1 fruit fly cellular context compared by ENCODE assay signal in genomic region chrX:14218045-14218483, dm6.
TF ChIP-seq lines count a peak whose summit lies in the region.

No protein-coding gene starts in this region.

TF ChIP-seq in whole organism, embryonic, 481 proteins besides CTCF, POLR2A, EP300 and RAD21 (continued from another document and continues in another):
- peak; percentile 26 for TF ChIP-seq Sry-δ (GFP tag; optimal IDR thresholded peaks at IDR 0.05; lab: Kevin White, UChicago)
- TF ChIP-seq nau (GFP tag; optimal IDR thresholded peaks at IDR 0.05; lab: Kevin White, UChicago), result peak; percentile 81
- TF ChIP-seq oc (tag; optimal IDR thresholded peaks at IDR 0.05; lab: Kevin White, UChicago), result peak; percentile 76
- peak; percentile 78 for TF ChIP-seq esg (GFP tag; conservative IDR thresholded peaks at IDR 0.05; lab: Robert Waterston, UW)
- no peak for TF ChIP-seq CG1832 (GFP tag; optimal IDR thresholded peaks at IDR 0.05; lab: Kevin White, UChicago)
- TF ChIP-seq scrt (GFP tag; optimal IDR thresholded peaks at IDR 0.05; lab: Kevin White, UChicago), result peak; percentile 74
- peak; percentile 83 for TF ChIP-seq CG15601 (tag; optimal IDR thresholded peaks at IDR 0.05; lab: Kevin White, UChicago)
- peak; percentile 75 for TF ChIP-seq Nf-YA (GFP tag; IDR thresholded peaks at IDR 0.05; lab: Robert Waterston, UW)
- TF ChIP-seq NC2β (GFP tag; optimal IDR thresholded peaks at IDR 0.05; lab: Kevin White, UChicago), result peak; percentile 71
- peak; percentile 89 for TF ChIP-seq fd96Cb (tag; optimal IDR thresholded peaks at IDR 0.05; lab: Kevin White, UChicago)
- peak; percentile 67 for TF ChIP-seq maf-S (GFP tag; optimal IDR thresholded peaks at IDR 0.05; lab: Kevin White, UChicago)
- 0 out of 3 replicates have a peak, but pooled peaks have one; percentile 53 for TF ChIP-seq Optix (GFP tag; IDR thresholded peaks at IDR 0.05; lab: Robert Waterston, UW)
- no peak for TF ChIP-seq CG3163 (GFP tag; optimal IDR thresholded peaks at IDR 0.05; lab: Kevin White, UChicago)
- TF ChIP-seq CG9609 (GFP tag; optimal IDR thresholded peaks at IDR 0.05; lab: Kevin White, UChicago), result peak; percentile 70
- peak; percentile 86 for TF ChIP-seq BtbVII (GFP tag; optimal IDR thresholded peaks at IDR 0.05; lab: Kevin White, UChicago)
- TF ChIP-seq ssp (GFP tag; IDR thresholded peaks at IDR 0.05; lab: Robert Waterston, UW), result peak; percentile 61
- peak; percentile 48 for TF ChIP-seq Myb (GFP tag; optimal IDR thresholded peaks at IDR 0.05; lab: Kevin White, UChicago)
- TF ChIP-seq z (GFP tag; IDR thresholded peaks at IDR 0.05; lab: Robert Waterston, UW), result no peak
- peak; percentile 66 for TF ChIP-seq peb (GFP tag; IDR thresholded peaks at IDR 0.05; lab: Robert Waterston, UW)
- peak; percentile 70 to 76 for TF ChIP-seq Trl (optimal IDR thresholded peaks at IDR 0.05; lab: Kevin White, UChicago)
- peak; percentile 37 for TF ChIP-seq Trl (GFP tag; optimal IDR thresholded peaks at IDR 0.05; lab: Kevin White, UChicago)
- TF ChIP-seq HLHmδ (GFP tag; optimal IDR thresholded peaks at IDR 0.05; lab: Kevin White, UChicago), result no peak
- peak; percentile 82 for TF ChIP-seq ind (GFP tag; optimal IDR thresholded peaks at IDR 0.05; lab: Kevin White, UChicago)
- TF ChIP-seq Awh (GFP tag; IDR thresholded peaks at IDR 0.05; lab: Robert Waterston, UW), result peak; percentile 84
- TF ChIP-seq Sry-β (GFP tag; optimal IDR thresholded peaks at IDR 0.05; lab: Kevin White, UChicago), result no peak
- peak; percentile 44 for TF ChIP-seq ems (GFP tag; optimal IDR thresholded peaks at IDR 0.05; lab: Kevin White, UChicago)
- peak; percentile 62 for TF ChIP-seq kah (GFP tag; optimal IDR thresholded peaks at IDR 0.05; lab: Kevin White, UChicago)
- TF ChIP-seq TFAM (GFP tag; optimal IDR thresholded peaks at IDR 0.05; lab: Kevin White, UChicago), result no peak
- TF ChIP-seq CG1233 (GFP tag; optimal IDR thresholded peaks at IDR 0.05; lab: Kevin White, UChicago), result peak; percentile 83
- TF ChIP-seq gem (tag; optimal IDR thresholded peaks at IDR 0.05; lab: Kevin White, UChicago), result peak; percentile 95
- peak; percentile 91 for TF ChIP-seq CG18599 (GFP tag; optimal IDR thresholded peaks at IDR 0.05; lab: Kevin White, UChicago)
- peak; percentile 85 to 94 for TF ChIP-seq bsh (GFP tag; optimal IDR thresholded peaks at IDR 0.05; lab: Kevin White, UChicago)
- TF ChIP-seq tap (tag; optimal IDR thresholded peaks at IDR 0.05; lab: Kevin White, UChicago), result peak; percentile 86
- TF ChIP-seq toy (GFP tag; IDR thresholded peaks at IDR 0.05; lab: Robert Waterston, UW), result peak; percentile 69
- TF ChIP-seq mam (GFP tag; optimal IDR thresholded peaks at IDR 0.05; lab: Kevin White, UChicago), result peak; percentile 62
- peak; percentile 70; the same call in 2 of the 3 replicates for TF ChIP-seq CG11093 (GFP tag; IDR thresholded peaks at IDR 0.05; lab: Robert Waterston, UW)
- TF ChIP-seq CG10267 (tag; optimal IDR thresholded peaks at IDR 0.05; lab: Kevin White, UChicago), result peak; percentile 85
- no peak for TF ChIP-seq pb (GFP tag; optimal IDR thresholded peaks at IDR 0.05; lab: Kevin White, UChicago)
- no peak for TF ChIP-seq Lpt (GFP tag; optimal IDR thresholded peaks at IDR 0.05; lab: Kevin White, UChicago)
- TF ChIP-seq tin (GFP tag; optimal IDR thresholded peaks at IDR 0.05; lab: Kevin White, UChicago), result peak; percentile 82
- TF ChIP-seq HLH3B (GFP tag; IDR thresholded peaks at IDR 0.05; lab: Robert Waterston, UW), result peak; percentile 90
- peak; percentile 82 for TF ChIP-seq CG10366 (GFP tag; IDR thresholded peaks at IDR 0.05; lab: Robert Waterston, UW)
- TF ChIP-seq dpn (GFP tag; optimal IDR thresholded peaks at IDR 0.05; lab: Kevin White, UChicago), result peak; percentile 83 to 86
- peak; percentile 80 for TF ChIP-seq seq (GFP tag; IDR thresholded peaks at IDR 0.05; lab: Robert Waterston, UW)
- no peak for TF ChIP-seq bigmax (GFP tag; optimal IDR thresholded peaks at IDR 0.05; lab: Kevin White, UChicago)
- TF ChIP-seq CG4730 (GFP tag; IDR thresholded peaks at IDR 0.05; lab: Robert Waterston, UW), result peak; percentile 70
- peak; percentile 88 for TF ChIP-seq CG34422 (GFP tag; IDR thresholded peaks at IDR 0.05; lab: Robert Waterston, UW)
- peak; percentile 87 for TF ChIP-seq Dbx (GFP tag; IDR thresholded peaks at IDR 0.05; lab: Robert Waterston, UW)
- peak; percentile 64 for TF ChIP-seq danr (GFP tag; IDR thresholded peaks at IDR 0.05; lab: Robert Waterston, UW)
- peak; percentile 79 for TF ChIP-seq HmgZ (tag; optimal IDR thresholded peaks at IDR 0.05; lab: Kevin White, UChicago)
- TF ChIP-seq Bgb (GFP tag; IDR thresholded peaks at IDR 0.05; lab: Robert Waterston, UW; ENCODE audit: partially characterized antibody), result no peak
- peak; percentile 50; the same call in 1 of the 3 replicates for TF ChIP-seq CG2199 (GFP tag; IDR thresholded peaks at IDR 0.05; lab: Robert Waterston, UW)
- peak; percentile 36 for TF ChIP-seq CG15073 (GFP tag; optimal IDR thresholded peaks at IDR 0.05; lab: Kevin White, UChicago)
- peak; percentile 39 for TF ChIP-seq zfh2 (GFP tag; optimal IDR thresholded peaks at IDR 0.05; lab: Kevin White, UChicago)
- peak; percentile 76 for TF ChIP-seq CG10959 (GFP tag; IDR thresholded peaks at IDR 0.05; lab: Robert Waterston, UW)
- TF ChIP-seq CG32772 (GFP tag; IDR thresholded peaks at IDR 0.05; lab: Robert Waterston, UW), result peak; percentile 85
- peak; percentile 72 for TF ChIP-seq CrebB (tag; optimal IDR thresholded peaks at IDR 0.05; lab: Kevin White, UChicago)
- peak; percentile 71 for TF ChIP-seq MTF-1 (GFP tag; optimal IDR thresholded peaks at IDR 0.05; lab: Kevin White, UChicago; ENCODE audit: borderline replicate concordance)
- peak; percentile 66 for TF ChIP-seq CG31388 (GFP tag; optimal IDR thresholded peaks at IDR 0.05; lab: Kevin White, UChicago)
- peak; percentile 13 for TF ChIP-seq CG33213 (GFP tag; optimal IDR thresholded peaks at IDR 0.05; lab: Kevin White, UChicago)
- TF ChIP-seq Dll (GFP tag; IDR thresholded peaks at IDR 0.05; lab: Robert Waterston, UW; ENCODE audit: partially characterized antibody), result no peak
- TF ChIP-seq CG3847 (GFP tag; IDR thresholded peaks at IDR 0.05; lab: Robert Waterston, UW), result peak; percentile 85
- TF ChIP-seq grn (GFP tag; optimal IDR thresholded peaks at IDR 0.05; lab: Kevin White, UChicago), result peak; percentile 33
- peak; percentile 90 for TF ChIP-seq CG17359 (tag; optimal IDR thresholded peaks at IDR 0.05; lab: Kevin White, UChicago)
- peak; percentile 52 for TF ChIP-seq Dip3 (GFP tag; optimal IDR thresholded peaks at IDR 0.05; lab: Kevin White, UChicago)
- TF ChIP-seq Hr3 (GFP tag; optimal IDR thresholded peaks at IDR 0.05; lab: Kevin White, UChicago), result peak; percentile 87
- peak; percentile 78 for TF ChIP-seq Chrac-16 (GFP tag; optimal IDR thresholded peaks at IDR 0.05; lab: Kevin White, UChicago)
- no peak for TF ChIP-seq sr (GFP tag; IDR thresholded peaks at IDR 0.05; lab: Robert Waterston, UW)
- TF ChIP-seq sc (optimal IDR thresholded peaks at IDR 0.05; lab: Kevin White, UChicago), result no peak
- peak; percentile 67 for TF ChIP-seq sc (GFP tag; optimal IDR thresholded peaks at IDR 0.05; lab: Kevin White, UChicago)
- TF ChIP-seq YL-1 (GFP tag; optimal IDR thresholded peaks at IDR 0.05; lab: Kevin White, UChicago), result peak; percentile 23
- peak; percentile 90 for TF ChIP-seq nmo (GFP tag; optimal IDR thresholded peaks at IDR 0.05; lab: Kevin White, UChicago)
- TF ChIP-seq CG9817 (tag; optimal IDR thresholded peaks at IDR 0.05; lab: Kevin White, UChicago), result peak; percentile 80
- TF ChIP-seq Oaz (GFP tag; IDR thresholded peaks at IDR 0.05; lab: Robert Waterston, UW), result peak; percentile 62
- TF ChIP-seq lmd (GFP tag; IDR thresholded peaks at IDR 0.05; lab: Robert Waterston, UW), result peak; percentile 91
- peak; percentile 66 for TF ChIP-seq vfl (GFP tag; optimal IDR thresholded peaks at IDR 0.05; lab: Kevin White, UChicago)
- TF ChIP-seq CG4617 (GFP tag; optimal IDR thresholded peaks at IDR 0.05; lab: Kevin White, UChicago; ENCODE audit: borderline replicate concordance), result peak; percentile 66
- peak; percentile 65 for TF ChIP-seq CG8290 (GFP tag; optimal IDR thresholded peaks at IDR 0.05; lab: Kevin White, UChicago)
- no peak for TF ChIP-seq CG8290 (tag; optimal IDR thresholded peaks at IDR 0.05; lab: Kevin White, UChicago)
- TF ChIP-seq onecut (GFP tag; IDR thresholded peaks at IDR 0.05; lab: Robert Waterston, UW), result peak; percentile 71
- TF ChIP-seq CHES-1-like (GFP tag; optimal IDR thresholded peaks at IDR 0.05; lab: Kevin White, UChicago), result peak; percentile 42
- 0 out of 2 replicates have a peak, but pooled peaks have one; percentile 68 for TF ChIP-seq CG16779 (GFP tag; IDR thresholded peaks at IDR 0.05; lab: Robert Waterston, UW)
- TF ChIP-seq wdn (GFP tag; IDR thresholded peaks at IDR 0.05; lab: Robert Waterston, UW), result peak; percentile 82
- peak; percentile 69 for TF ChIP-seq CG12219 (GFP tag; optimal IDR thresholded peaks at IDR 0.05; lab: Kevin White, UChicago)
- TF ChIP-seq chn (GFP tag; optimal IDR thresholded peaks at IDR 0.05; lab: Kevin White, UChicago), result peak; percentile 55
- no peak for TF ChIP-seq kni (GFP tag; optimal IDR thresholded peaks at IDR 0.05; lab: Kevin White, UChicago)
- TF ChIP-seq C15 (GFP tag; IDR thresholded peaks at IDR 0.05; lab: Robert Waterston, UW), result peak; percentile 81; the same call in 2 of the 3 replicates
- TF ChIP-seq hth (optimal IDR thresholded peaks at IDR 0.05; lab: Kevin White, UChicago), result no peak
- peak; percentile 65 for TF ChIP-seq slp2 (GFP tag; optimal IDR thresholded peaks at IDR 0.05; lab: Kevin White, UChicago)
- TF ChIP-seq Hmx (GFP tag; optimal IDR thresholded peaks at IDR 0.05; lab: Kevin White, UChicago), result peak; percentile 26
- peak; percentile 66; the same call in 1 of the 2 replicates for TF ChIP-seq ro (GFP tag; IDR thresholded peaks at IDR 0.05; lab: Robert Waterston, UW)
- TF ChIP-seq HLH4C (GFP tag; IDR thresholded peaks at IDR 0.05; lab: Robert Waterston, UW; ENCODE audit: partially characterized antibody), result no peak
- TF ChIP-seq cad (GFP tag; optimal IDR thresholded peaks at IDR 0.05; lab: Kevin White, UChicago), result no peak
- peak; percentile 53 for TF ChIP-seq da (GFP tag; optimal IDR thresholded peaks at IDR 0.05; lab: Kevin White, UChicago)
- TF ChIP-seq CG7745 (tag; optimal IDR thresholded peaks at IDR 0.05; lab: Kevin White, UChicago), result no peak
- TF ChIP-seq gfzf (GFP tag; optimal IDR thresholded peaks at IDR 0.05; lab: Kevin White, UChicago), result no peak
- TF ChIP-seq org-1 (GFP tag; optimal IDR thresholded peaks at IDR 0.05; lab: Kevin White, UChicago), result peak; percentile 84
- TF ChIP-seq nerfin-2 (GFP tag; IDR thresholded peaks at IDR 0.05; lab: Robert Waterston, UW; ENCODE audit: partially characterized antibody), result no peak
- TF ChIP-seq CG7987 (GFP tag; optimal IDR thresholded peaks at IDR 0.05; lab: Kevin White, UChicago), result peak; percentile 27
- peak; percentile 44 for TF ChIP-seq CG13624 (GFP tag; optimal IDR thresholded peaks at IDR 0.05; lab: Kevin White, UChicago)
- TF ChIP-seq CG7963 (GFP tag; IDR thresholded peaks at IDR 0.05; lab: Robert Waterston, UW; ENCODE audit: partially characterized antibody), result no peak
- peak; percentile 89 for TF ChIP-seq CG6689 (GFP tag; IDR thresholded peaks at IDR 0.05; lab: Robert Waterston, UW)
- TF ChIP-seq Hand (GFP tag; optimal IDR thresholded peaks at IDR 0.05; lab: Kevin White, UChicago), result peak; percentile 70
- peak; percentile 60; the same call in 2 of the 3 replicates for TF ChIP-seq CG11560 (tag; IDR thresholded peaks at IDR 0.05; lab: Robert Waterston, UW)
- TF ChIP-seq CG6175 (GFP tag; IDR thresholded peaks at IDR 0.05; lab: Robert Waterston, UW), result peak; percentile 81
- peak; percentile 79 for TF ChIP-seq CG18476 (GFP tag; optimal IDR thresholded peaks at IDR 0.05; lab: Kevin White, UChicago)
- TF ChIP-seq CG13424 (tag; optimal IDR thresholded peaks at IDR 0.05; lab: Kevin White, UChicago), result peak; percentile 88
- TF ChIP-seq her (GFP tag; optimal IDR thresholded peaks at IDR 0.05; lab: Kevin White, UChicago), result no peak
- TF ChIP-seq CG12744 (GFP tag; optimal IDR thresholded peaks at IDR 0.05; lab: Kevin White, UChicago), result peak; percentile 66
- TF ChIP-seq fd102C (GFP tag; optimal IDR thresholded peaks at IDR 0.05; lab: Kevin White, UChicago), result peak; percentile 23
- TF ChIP-seq NfI (GFP tag; optimal IDR thresholded peaks at IDR 0.05; lab: Kevin White, UChicago), result peak; percentile 78
- TF ChIP-seq NC2α (GFP tag; optimal IDR thresholded peaks at IDR 0.05; lab: Kevin White, UChicago), result no peak
- TF ChIP-seq twi (tag; optimal IDR thresholded peaks at IDR 0.05; lab: Kevin White, UChicago), result peak; percentile 74
- TF ChIP-seq Hmr (GFP tag; optimal IDR thresholded peaks at IDR 0.05; lab: Kevin White, UChicago), result peak; percentile 92
- TF ChIP-seq CG14014 (GFP tag; IDR thresholded peaks at IDR 0.05; lab: Robert Waterston, UW), result peak; percentile 84
- peak; percentile 37 for TF ChIP-seq jumu (GFP tag; optimal IDR thresholded peaks at IDR 0.05; lab: Kevin White, UChicago)
- peak; percentile 88 for TF ChIP-seq Blimp-1 (GFP tag; optimal IDR thresholded peaks at IDR 0.05; lab: Kevin White, UChicago)
- TF ChIP-seq Side (GFP tag; optimal IDR thresholded peaks at IDR 0.05; lab: Kevin White, UChicago), result peak; percentile 68
- TF ChIP-seq dati (GFP tag; IDR thresholded peaks at IDR 0.05; lab: Robert Waterston, UW), result peak; percentile 23; the same call in 1 of the 2 replicates
- TF ChIP-seq CG8359 (GFP tag; optimal IDR thresholded peaks at IDR 0.05; lab: Kevin White, UChicago; ENCODE audit: borderline replicate concordance), result peak; percentile 74
- TF ChIP-seq Spps (tag; optimal IDR thresholded peaks at IDR 0.05; lab: Kevin White, UChicago), result peak; percentile 81
- TF ChIP-seq Max (GFP tag; optimal IDR thresholded peaks at IDR 0.05; lab: Kevin White, UChicago), result peak; percentile 71
- peak; percentile 89 for TF ChIP-seq tgo (GFP tag; IDR thresholded peaks at IDR 0.05; lab: Robert Waterston, UW)
- peak; percentile 92 for TF ChIP-seq CG2678 (tag; optimal IDR thresholded peaks at IDR 0.05; lab: Kevin White, UChicago)
- peak; percentile 62 for TF ChIP-seq CG12071 (GFP tag; optimal IDR thresholded peaks at IDR 0.05; lab: Kevin White, UChicago)
- peak; percentile 92 for TF ChIP-seq CG2712 (tag; optimal IDR thresholded peaks at IDR 0.05; lab: Kevin White, UChicago)
- TF ChIP-seq sug (tag; optimal IDR thresholded peaks at IDR 0.05; lab: Kevin White, UChicago), result peak; percentile 55
- peak; percentile 71 for TF ChIP-seq sens-2 (GFP tag; IDR thresholded peaks at IDR 0.05; lab: Robert Waterston, UW)
- TF ChIP-seq D (optimal IDR thresholded peaks at IDR 0.05; lab: Kevin White, UChicago), result no peak
- TF ChIP-seq D (GFP tag; optimal IDR thresholded peaks at IDR 0.05; lab: Kevin White, UChicago), result peak; percentile 78
- TF ChIP-seq CG2120 (GFP tag; optimal IDR thresholded peaks at IDR 0.05; lab: Kevin White, UChicago), result peak; percentile 88
